Worm (Caenorhabditis elegans) whole organism, midembryonic: ENCODE results near the gene F11A5.9.

Experiments
- cog-1 ChIP-seq: sonication (generic microtip); optimal IDR thresholded peaks from 2 replicates; lab custom pipeline; 2016; ENCODE audit warnings: missing genetic modification characterization, missing compliant biosample characterization
- flt-1 ChIP-seq: fragments of 200-800 bp; sonication (Bioruptor generic); IDR thresholded peaks from 2 replicates; pipeline ENCODE4 v1.3.6; 2022; ENCODE audit warnings: missing genetic modification characterization, missing compliant biosample characterization
- med-1 ChIP-seq: sonication (generic microtip); optimal IDR thresholded peaks from 2 replicates; lab custom pipeline; 2017; ENCODE audit warnings: missing genetic modification characterization, mild to moderate bottlenecking, missing compliant biosample characterization, antibody characterized with exemption, missing genetic modification reagents; ENCODE audit not compliant: insufficient read depth
- ztf-23 ChIP-seq: fragments of 200-800 bp; sonication (Bioruptor generic); IDR thresholded peaks from 2 replicates; pipeline ENCODE4 v1.3.6; 2022; ENCODE audit warnings: missing genetic modification reagents, missing genetic modification characterization, missing compliant biosample characterization

- TF ChIP-seq cog-1 (tag; lab: Kevin White, UChicago) = no peak
- no peak for TF ChIP-seq med-1
- TF ChIP-seq flt-1 (GFP tag; lab: Robert Waterston, UW) = no peak
- TF ChIP-seq ztf-23 (GFP tag; lab: Robert Waterston, UW) = no peak
Measured at ce11 chrV:16214505-16214904, at the start of gene F11A5.9.
